Worm (Caenorhabditis elegans) whole organism, young adult: ENCODE results near the gene EGAP4.1.

Source experiments
- B0035.1 ChIP-seq: sonication (generic microtip); optimal IDR thresholded peaks from 2 replicates; lab custom pipeline; 2016; ENCODE audit warnings: missing genetic modification characterization, mild to moderate bottlenecking, missing compliant biosample characterization, missing genotype, missing genetic modification reagents
- B0261.1 ChIP-seq: sonication (generic microtip); optimal IDR thresholded peaks from 2 replicates; lab custom pipeline; 2016; ENCODE audit warnings: mild to moderate bottlenecking, missing genetic modification characterization, moderate library complexity, missing compliant biosample characterization
- C17E4.6 ChIP-seq: fragments of 200-800 bp; sonication (Bioruptor generic); IDR thresholded peaks from 2 replicates; pipeline ENCODE4 v1.3.6; 2022; ENCODE audit warnings: missing genetic modification reagents, missing genetic modification characterization, missing compliant biosample characterization
- F10E7.11 ChIP-seq: sonication (generic microtip); optimal IDR thresholded peaks from 2 replicates; lab custom pipeline; 2017; ENCODE audit warnings: mild to moderate bottlenecking, missing genetic modification characterization, moderate library complexity, missing compliant biosample characterization
- F33H1.4 ChIP-seq: fragments of 200-800 bp; sonication (Bioruptor generic); IDR thresholded peaks from 2 replicates; pipeline ENCODE4 v1.3.6; 2022; ENCODE audit warnings: missing genetic modification reagents, missing genetic modification characterization, missing compliant biosample characterization
- F39B2.1 ChIP-seq: fragments of 200-800 bp; sonication (Bioruptor generic); IDR thresholded peaks from 2 replicates; pipeline ENCODE4 v1.3.6; 2022; ENCODE audit warnings: missing genetic modification reagents, missing genetic modification characterization, missing compliant biosample characterization
- F52B5.7 ChIP-seq: sonication (generic microtip); optimal IDR thresholded peaks from 2 replicates; lab custom pipeline; 2016; ENCODE audit warnings: mild to moderate bottlenecking, missing genetic modification characterization, missing compliant biosample characterization
- Y56A3A.18 ChIP-seq: fragments of 200-800 bp; sonication (Bioruptor generic); IDR thresholded peaks from 2 replicates; pipeline ENCODE4 v1.3.6; 2022; ENCODE audit warnings: missing genetic modification reagents, missing genetic modification characterization, missing compliant biosample characterization
- Y79H2A.3 ChIP-seq: fragments of 200-800 bp; sonication (Bioruptor generic); conservative IDR thresholded peaks from 2 replicates; pipeline ENCODE4 v1.3.6; 2022; ENCODE audit warnings: missing genetic modification reagents, missing genetic modification characterization, missing compliant biosample characterization
- akir-1 ChIP-seq: fragments of 200-800 bp; sonication (Bioruptor generic); optimal IDR thresholded peaks from 2 replicates; lab custom pipeline; 2018; ENCODE audit warnings: mild to moderate bottlenecking, missing genetic modification characterization, moderate library complexity, missing compliant biosample characterization
- athp-1 ChIP-seq: sonication (generic microtip); optimal IDR thresholded peaks from 2 replicates; lab custom pipeline; 2017; ENCODE audit warnings: mild to moderate bottlenecking, missing genetic modification characterization, missing compliant biosample characterization
- cebp-1 ChIP-seq, 2 experiments: fragments of 200-800 bp in 1 of 2; sonication (Bioruptor generic) in 1 of 2; sonication (generic microtip) in 1 of 2; IDR thresholded peaks in 1 of 2; optimal IDR thresholded peaks in 1 of 2; 2 replicates each; pipeline versions ENCODE4 v1.3.6 to Lab custom; 2017 to 2022; ENCODE audit warnings: missing compliant biosample characterization in 2 of 2, missing genetic modification characterization in 2 of 2, mild to moderate bottlenecking in 1 of 2, missing genetic modification reagents in 1 of 2, moderate library complexity in 1 of 2
- ceh-27 ChIP-seq: fragments of 200-800 bp; sonication (Bioruptor generic); optimal IDR thresholded peaks from 2 replicates; lab custom pipeline; 2018; ENCODE audit warnings: mild to moderate bottlenecking, missing genetic modification characterization, moderate library complexity, missing compliant biosample characterization
- ceh-58 ChIP-seq: fragments of 200-800 bp; sonication (Bioruptor generic); IDR thresholded peaks from 2 replicates; pipeline ENCODE4 v1.3.6; 2022; ENCODE audit warnings: missing genetic modification characterization, missing compliant biosample characterization
- egl-18 ChIP-seq: fragments of 200-800 bp; sonication (Bioruptor generic); IDR thresholded peaks from 2 replicates; pipeline ENCODE4 v1.3.6; 2022; ENCODE audit warnings: missing genetic modification reagents, missing genetic modification characterization, missing compliant biosample characterization
- him-1 ChIP-seq: sonication (generic microtip); optimal IDR thresholded peaks from 2 replicates; lab custom pipeline; 2016; ENCODE audit warnings: missing genotype, missing genetic modification reagents, missing genetic modification characterization, missing compliant biosample characterization
- hlh-26 ChIP-seq: fragments of 200-800 bp; sonication (Bioruptor generic); conservative IDR thresholded peaks from 2 replicates; pipeline ENCODE4 v1.3.6; 2022; ENCODE audit warnings: missing genetic modification reagents, missing genetic modification characterization, missing compliant biosample characterization
- lag-1 ChIP-seq: fragments of 200-800 bp; sonication (Bioruptor generic); IDR thresholded peaks from 2 replicates; pipeline ENCODE4 v1.3.6; 2022; ENCODE audit warnings: missing genetic modification reagents, missing genetic modification characterization, missing compliant biosample characterization
- let-526 ChIP-seq: fragments of 200-800 bp; sonication (Bioruptor generic); IDR thresholded peaks from 2 replicates; pipeline ENCODE4 v1.3.6; 2022; ENCODE audit warnings: missing genetic modification reagents, missing genetic modification characterization, missing compliant biosample characterization
- let-607 ChIP-seq, 2 experiments: fragments of 200-800 bp in 1 of 2; sonication (Bioruptor generic) in 1 of 2; sonication (generic microtip) in 1 of 2; optimal IDR thresholded peaks; 2 replicates each; lab custom pipeline; 2016 to 2018; ENCODE audit warnings: mild to moderate bottlenecking in 2 of 2, missing compliant biosample characterization in 2 of 2, missing genetic modification characterization in 2 of 2, moderate library complexity in 2 of 2, missing genotype in 1 of 2
- madf-8 ChIP-seq: fragments of 200-800 bp; sonication (Bioruptor generic); conservative IDR thresholded peaks from 2 replicates; pipeline ENCODE4 v1.3.6; 2022; ENCODE audit warnings: missing genetic modification reagents, missing genetic modification characterization, missing compliant biosample characterization
- mcd-1 ChIP-seq: fragments of 200-800 bp; sonication (Bioruptor generic); IDR thresholded peaks from 2 replicates; pipeline ENCODE4 v1.3.6; 2022; ENCODE audit warnings: missing genetic modification reagents, missing genetic modification characterization, missing compliant biosample characterization
- nhr-80 ChIP-seq: sonication (generic microtip); optimal IDR thresholded peaks from 2 replicates; lab custom pipeline; 2016; ENCODE audit warnings: missing genetic modification characterization, missing compliant biosample characterization
- sea-2 ChIP-seq: fragments of 200-800 bp; sonication (Bioruptor generic); IDR thresholded peaks from 2 replicates; pipeline ENCODE4 v1.3.6; 2022; ENCODE audit warnings: missing genetic modification characterization, missing compliant biosample characterization
- somi-1 ChIP-seq: fragments of 200-800 bp; sonication (Bioruptor generic); optimal IDR thresholded peaks from 2 replicates; lab custom pipeline; 2018; ENCODE audit warnings: mild to moderate bottlenecking, missing genetic modification characterization, missing compliant biosample characterization
- tlf-1 ChIP-seq: fragments of 200-800 bp; sonication (Bioruptor generic); optimal IDR thresholded peaks from 2 replicates; lab custom pipeline; 2018; ENCODE audit warnings: mild to moderate bottlenecking, missing genetic modification characterization, missing compliant biosample characterization
- unc-62 ChIP-seq: fragments of 150-350 bp; optimal IDR thresholded peaks from 2 replicates; lab custom pipeline; 2014; ENCODE audit warnings: missing biosample characterization, missing genetic modification reagents, missing genetic modification characterization
- zfh-2 ChIP-seq: fragments of 200-800 bp; sonication (Bioruptor generic); conservative IDR thresholded peaks from 2 replicates; pipeline ENCODE4 v1.3.6; 2022; ENCODE audit warnings: missing genetic modification reagents, missing genetic modification characterization, missing compliant biosample characterization
- ztf-3 ChIP-seq: fragments of 200-800 bp; sonication (Bioruptor generic); optimal IDR thresholded peaks from 2 replicates; lab custom pipeline; 2018; ENCODE audit warnings: mild to moderate bottlenecking, missing genetic modification characterization, missing compliant biosample characterization

Gene EGAP4.1

DNA sequence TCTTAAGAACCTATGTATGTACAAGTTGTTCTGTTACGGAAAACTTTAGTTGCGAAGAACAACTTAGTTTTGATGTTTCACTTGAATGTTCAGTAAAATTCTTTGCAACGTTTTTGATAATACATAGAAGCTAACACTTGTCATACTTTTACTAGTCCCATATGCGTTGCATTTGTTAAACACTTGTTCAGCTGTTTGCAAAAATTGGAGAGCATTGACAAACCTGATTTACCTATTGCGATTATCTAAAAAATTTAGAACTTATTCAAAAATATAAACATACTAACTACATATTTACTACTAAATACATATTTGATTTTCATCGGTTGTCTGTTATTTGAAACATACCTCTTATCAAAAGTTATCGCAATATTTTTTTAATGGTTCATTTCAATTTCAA is 9.1 kb downstream of the EGAP4.1 start:
- TF ChIP-seq let-607 (tag; optimal IDR thresholded peaks at IDR 0.05; lab: Kevin White, UChicago) = no peak
- TF ChIP-seq hlh-26 (GFP tag; lab: Robert Waterston, UW) = no peak
- TF ChIP-seq F33H1.4 = no peak
- TF ChIP-seq cebp-1 (GFP tag; IDR thresholded peaks at IDR 0.05; lab: Robert Waterston, UW) = no peak
- peak; percentile 7 for TF ChIP-seq cebp-1 (tag; optimal IDR thresholded peaks at IDR 0.05; lab: Kevin White, UChicago)
- TF ChIP-seq let-526 (GFP tag; lab: Robert Waterston, UW) = 0 out of 2 replicates have a peak, but pooled peaks have one; percentile 63
- no peak for TF ChIP-seq akir-1 (GFP tag; lab: Kevin White, UChicago)
- TF ChIP-seq mcd-1 (GFP tag; lab: Robert Waterston, UW) = no peak
- TF ChIP-seq Y56A3A.18 (GFP tag; lab: Robert Waterston, UW) = 0 out of 2 replicates have a peak, but pooled peaks have one; percentile 33
- TF ChIP-seq Y79H2A.3 (GFP tag; lab: Robert Waterston, UW) = 0 out of 2 replicates have a peak, but pooled peaks have one; percentile 30
- no peak for TF ChIP-seq ceh-58 (GFP tag; lab: Robert Waterston, UW)

DNA sequence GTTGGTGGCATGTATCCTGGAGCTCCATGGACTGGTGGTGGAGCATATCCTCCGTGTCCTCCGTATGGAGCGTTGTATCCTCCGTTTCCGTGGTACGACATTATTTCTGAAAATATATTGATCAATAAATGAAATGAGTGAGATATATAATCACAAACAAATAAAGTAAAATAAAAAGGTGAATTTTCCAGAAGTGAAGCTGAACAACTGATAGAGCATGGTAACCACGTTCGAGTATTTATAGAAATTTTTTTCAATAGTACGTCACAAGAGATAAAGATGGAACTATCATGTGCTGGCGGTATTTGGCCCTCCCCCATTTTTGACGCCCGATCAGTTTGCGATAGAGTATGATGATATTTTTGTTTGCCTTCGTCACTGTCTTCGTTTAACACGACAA is 10.4 kb downstream of the EGAP4.1 start, which contains the start of gene F53A9.7:
F53A9.7 (minus strand) TSS at position 101 of the 400 bp plus-strand sequence.
- no peak for TF ChIP-seq ztf-3 (GFP tag; lab: Kevin White, UChicago)
- TF ChIP-seq somi-1 (GFP tag; lab: Kevin White, UChicago) = no peak
- no peak for TF ChIP-seq F10E7.11 (tag; lab: Kevin White, UChicago)
- TF ChIP-seq F39B2.1 (GFP tag; lab: Robert Waterston, UW) = no peak
- TF ChIP-seq madf-8 (GFP tag; lab: Robert Waterston, UW) = no peak
- no peak for TF ChIP-seq ceh-27 (GFP tag; lab: Kevin White, UChicago)

DNA sequence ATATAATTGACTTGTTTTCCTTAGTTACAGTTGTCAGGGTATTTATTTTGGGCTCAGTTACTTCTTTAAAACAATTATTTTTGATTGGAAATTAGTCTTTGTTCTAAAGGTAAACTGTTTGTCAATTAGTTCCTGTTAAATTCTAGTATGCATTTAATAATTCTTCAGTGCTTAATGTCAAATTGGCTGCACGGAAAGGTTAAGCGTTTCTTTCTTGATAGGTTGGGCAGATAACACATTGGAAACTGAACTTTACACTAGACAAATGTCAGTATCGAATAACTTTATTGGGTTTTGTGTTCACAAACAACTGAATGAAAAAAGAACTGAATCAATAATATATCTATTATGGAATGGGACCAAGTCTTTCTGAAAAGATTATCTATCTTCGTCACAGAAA is 12.4 kb downstream of the EGAP4.1 start:
- no peak for TF ChIP-seq B0261.1 (tag; lab: Kevin White, UChicago)
- TF ChIP-seq nhr-80 (tag; lab: Kevin White, UChicago) = peak; percentile 5

DNA sequence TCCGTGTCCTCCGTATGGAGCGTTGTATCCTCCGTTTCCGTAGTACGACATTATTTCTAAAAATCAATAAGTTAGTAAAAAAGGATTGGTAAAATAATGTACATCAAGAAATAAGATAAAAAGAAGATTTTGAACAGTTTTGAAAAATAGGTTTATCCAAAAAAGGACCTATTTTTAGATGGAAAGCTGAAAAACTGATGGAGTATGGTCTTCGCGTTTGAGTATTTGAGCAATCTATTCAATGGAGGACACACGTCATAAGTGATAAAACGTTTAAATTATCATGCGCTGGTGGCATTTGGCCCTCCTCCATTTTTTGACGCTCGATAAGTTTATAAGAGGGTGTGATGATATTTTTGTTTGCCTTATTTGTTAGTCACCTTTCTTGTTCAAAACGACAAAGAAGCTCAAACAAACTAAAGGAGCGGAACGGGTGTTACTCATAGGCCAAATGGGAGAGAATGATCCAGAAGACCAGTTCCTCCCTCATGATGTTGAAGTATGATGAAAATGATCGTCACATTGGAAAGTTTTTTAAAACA is 13.4 kb downstream of the EGAP4.1 start, which contains the start of gene F53A9.6:
F53A9.6 (minus strand) TSS at position 51 of the 542 bp plus-strand sequence.
- no peak for TF ChIP-seq tlf-1 (GFP tag; lab: Kevin White, UChicago)
- no peak for TF ChIP-seq sea-2
- no peak for TF ChIP-seq lag-1 (GFP tag; lab: Robert Waterston, UW)
- peak; percentile 4 for TF ChIP-seq nhr-80 (tag; lab: Kevin White, UChicago)
- TF ChIP-seq, all 124 proteins: peak for 1

DNA sequence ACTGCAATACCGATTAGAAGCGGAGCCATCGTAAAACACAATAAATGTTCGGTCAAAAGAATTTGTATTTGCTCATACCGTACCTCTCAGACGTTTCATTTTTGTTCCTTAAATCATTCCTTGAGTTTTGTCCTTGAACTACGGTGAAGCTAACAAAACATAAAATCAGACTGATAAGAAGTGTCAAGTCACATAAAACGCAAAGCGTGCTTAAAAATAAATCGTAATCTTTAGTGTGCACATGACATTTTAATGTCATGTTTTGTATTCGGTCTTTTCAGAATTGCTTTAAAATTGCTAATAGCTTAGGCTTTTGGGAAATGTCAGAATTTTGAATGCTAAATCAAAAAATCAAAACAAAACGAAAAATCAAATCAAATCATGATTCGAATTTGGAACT is 14.5 kb downstream of the EGAP4.1 start:
- TF ChIP-seq zfh-2 (no peak), athp-1 (tag; lab: Kevin White, UChicago) (no peak), cebp-1 (GFP tag; IDR thresholded peaks at IDR 0.05; lab: Robert Waterston, UW) (no peak), cebp-1 (tag; optimal IDR thresholded peaks at IDR 0.05; lab: Kevin White, UChicago) (peak; percentile 25), C17E4.6 (no peak), B0035.1 (tag; lab: Kevin White, UChicago) (no peak), unc-62 (GFP tag; lab: Kevin White, UChicago) (peak; percentile 11), F52B5.7 (tag; lab: Kevin White, UChicago) (no peak), him-1 (tag; lab: Kevin White, UChicago) (no peak), egl-18 (no peak), nhr-80 (tag; lab: Kevin White, UChicago) (peak; percentile 72)
